Fruit fly (Drosophila melanogaster) whole organism, wandering third instar larva: ENCODE data around the gene CG8852.

Source experiments
- Abd-B ChIP-seq: fragments of >200 bp; optimal IDR thresholded peaks from 2 replicates; lab custom pipeline; 2017; ENCODE audit warnings: missing biosample characterization, missing genetic modification characterization
- CG9705 ChIP-seq: fragments of 200-800 bp; sonication (Bioruptor generic); optimal IDR thresholded peaks from 2 replicates; lab custom pipeline; 2018; ENCODE audit warnings: missing biosample characterization, mild to moderate bottlenecking, missing genetic modification characterization
- CrebA ChIP-seq: fragments of 200-800 bp; sonication (Bioruptor generic); optimal IDR thresholded peaks from 2 replicates; lab custom pipeline; 2016; ENCODE audit warnings: missing biosample characterization, mild to moderate bottlenecking, missing genetic modification characterization, borderline replicate concordance
- Dfd ChIP-seq: fragments of >200 bp; optimal IDR thresholded peaks from 2 replicates; lab custom pipeline; 2017; ENCODE audit warnings: missing biosample characterization, missing genetic modification characterization
- Dif ChIP-seq: fragments of 200-275, 200-300 bp; sonication (Bioruptor generic); optimal IDR thresholded peaks from 2 replicates; lab custom pipeline; 2018; ENCODE audit warnings: missing biosample characterization, missing genetic modification characterization; ENCODE audit not compliant: partially characterized antibody
- GATAd ChIP-seq: sonication (Bioruptor generic); optimal IDR thresholded peaks from 2 replicates; lab custom pipeline; 2016; ENCODE audit warnings: missing biosample characterization, missing genetic modification characterization
- HLH106 ChIP-seq: fragments of 200-800 bp; optimal IDR thresholded peaks from 3 replicates; lab custom pipeline; 2019; ENCODE audit warnings: missing biosample characterization, mild to moderate bottlenecking, missing genetic modification characterization, moderate library complexity
- Hnf4 ChIP-seq: fragments of 200-800 bp; sonication (Bioruptor generic); optimal IDR thresholded peaks from 2 replicates; lab custom pipeline; 2016; ENCODE audit warnings: missing biosample characterization, mild to moderate bottlenecking, missing genetic modification characterization
- Hr78 ChIP-seq: fragments of >200 bp; optimal IDR thresholded peaks from 2 replicates; lab custom pipeline; 2017; ENCODE audit warnings: missing biosample characterization, missing genetic modification characterization
- Hr83 ChIP-seq: fragments of 200-300 bp; sonication (Bioruptor generic); optimal IDR thresholded peaks from 2 replicates; lab custom pipeline; 2016; ENCODE audit warnings: missing biosample characterization, mild to moderate bottlenecking, missing genetic modification characterization, moderate library complexity; ENCODE audit not compliant: poor library complexity, severe bottlenecking
- Jra ChIP-seq: sonication (Bioruptor generic); optimal IDR thresholded peaks from 2 replicates; lab custom pipeline; 2016; ENCODE audit warnings: missing biosample characterization, missing genetic modification characterization
- Mio ChIP-seq: sonication (Bioruptor generic); optimal IDR thresholded peaks from 2 replicates; lab custom pipeline; 2016; ENCODE audit warnings: missing biosample characterization, missing genetic modification characterization
- Myc ChIP-seq: fragments of >200 bp; optimal IDR thresholded peaks from 2 replicates; lab custom pipeline; 2017
- N ChIP-seq: fragments of >200 bp; optimal IDR thresholded peaks from 2 replicates; lab custom pipeline; 2018; ENCODE audit warnings: missing biosample characterization, missing external identifiers, missing genetic modification characterization
- Rel ChIP-seq, 2 experiments: fragments of 200-800 bp; sonication (Bioruptor generic) in 1 of 2; optimal IDR thresholded peaks; 2 replicates in 1 of 2; 3 replicates in 1 of 2; lab custom pipeline; 2016 to 2019; ENCODE audit warnings: mild to moderate bottlenecking in 2 of 2, missing biosample characterization in 2 of 2, missing genetic modification characterization in 2 of 2, moderate library complexity in 1 of 2
- Sp1 ChIP-seq: fragments of 200-800 bp; sonication (Bioruptor generic); optimal IDR thresholded peaks from 3 replicates; lab custom pipeline; 2019; ENCODE audit warnings: missing biosample characterization, mild to moderate bottlenecking, missing genetic modification characterization, moderate library complexity
- Vsx2 ChIP-seq: fragments of 200-300, 225-300 bp; sonication (Bioruptor generic); optimal IDR thresholded peaks from 2 replicates; lab custom pipeline; 2018; ENCODE audit warnings: missing biosample characterization, missing genetic modification characterization; ENCODE audit not compliant: partially characterized antibody
- br ChIP-seq: fragments of 200-800 bp; sonication (Bioruptor generic); optimal IDR thresholded peaks from 2 replicates; lab custom pipeline; 2016; ENCODE audit warnings: missing biosample characterization, missing genetic modification characterization
- dl ChIP-seq, 2 experiments: fragments of 175-275, 200-275 bp in 1 of 2; fragments of 200-275 bp in 1 of 2; sonication (Bioruptor generic); optimal IDR thresholded peaks; lab custom pipeline; 2018; ENCODE audit warnings: mild to moderate bottlenecking in 2 of 2, missing biosample characterization in 2 of 2, missing genetic modification characterization in 2 of 2, moderate library complexity in 2 of 2; ENCODE audit not compliant: partially characterized antibody in 2 of 2, insufficient read depth in 1 of 2
- dmrt93B ChIP-seq: fragments of 200-800 bp; sonication (Bioruptor generic); optimal IDR thresholded peaks from 2 replicates; lab custom pipeline; 2018; ENCODE audit warnings: missing biosample characterization, mild to moderate bottlenecking, missing genetic modification characterization
- dsf ChIP-seq: sonication (Bioruptor generic); optimal IDR thresholded peaks from 2 replicates; lab custom pipeline; 2016; ENCODE audit warnings: missing biosample characterization, missing genetic modification characterization, borderline replicate concordance
- ey ChIP-seq: fragments of 200-800 bp; sonication (Bioruptor generic); optimal IDR thresholded peaks from 2 replicates; lab custom pipeline; 2016; ENCODE audit warnings: missing biosample characterization, missing genetic modification characterization
- foxo ChIP-seq, 2 experiments: fragments of 200-800 bp; sonication (Bioruptor generic); optimal IDR thresholded peaks; 2 replicates in 1 of 2; 3 replicates in 1 of 2; lab custom pipeline; 2016 to 2017; ENCODE audit warnings: missing biosample characterization in 2 of 2, missing genetic modification characterization in 2 of 2
- fru ChIP-seq: fragments of 200-800 bp; sonication (Bioruptor generic); optimal IDR thresholded peaks from 3 replicates; lab custom pipeline; 2016; ENCODE audit warnings: missing biosample characterization, mild to moderate bottlenecking, missing genetic modification characterization
- h ChIP-seq: fragments of 200-800 bp; sonication (Bioruptor generic); optimal IDR thresholded peaks from 3 replicates; lab custom pipeline; 2016; ENCODE audit warnings: missing biosample characterization, mild to moderate bottlenecking, missing genetic modification characterization
- jim ChIP-seq: fragments of 175-275, 200-325 bp; sonication (Bioruptor generic); optimal IDR thresholded peaks from 2 replicates; lab custom pipeline; 2016; ENCODE audit warnings: missing biosample characterization, mild to moderate bottlenecking, missing genetic modification characterization
- lola ChIP-seq: fragments of >200 bp; optimal IDR thresholded peaks from 2 replicates; lab custom pipeline; 2017; ENCODE audit warnings: missing biosample characterization, missing genetic modification characterization
- pan ChIP-seq: fragments of >200 bp; optimal IDR thresholded peaks from 2 replicates; lab custom pipeline; 2017
- psq ChIP-seq: fragments of 200-800 bp; sonication (Bioruptor generic); optimal IDR thresholded peaks from 3 replicates; lab custom pipeline; 2017; ENCODE audit warnings: missing biosample characterization, mild to moderate bottlenecking, missing genetic modification characterization, moderate library complexity
- rgr ChIP-seq: fragments of 200-800 bp; sonication (Bioruptor generic); optimal IDR thresholded peaks from 3 replicates; lab custom pipeline; 2016; ENCODE audit warnings: missing biosample characterization, mild to moderate bottlenecking, missing genetic modification characterization
- sage ChIP-seq: fragments of 200-800 bp; sonication (Bioruptor generic); optimal IDR thresholded peaks from 2 replicates; lab custom pipeline; 2016; ENCODE audit warnings: missing biosample characterization, mild to moderate bottlenecking, missing genetic modification characterization
- tai ChIP-seq: sonication (Bioruptor generic); optimal IDR thresholded peaks from 2 replicates; lab custom pipeline; 2016; ENCODE audit warnings: missing biosample characterization, missing genetic modification characterization
- woc ChIP-seq: sonication (Bioruptor generic); optimal IDR thresholded peaks from 2 replicates; lab custom pipeline; 2016; ENCODE audit warnings: missing biosample characterization, mild to moderate bottlenecking, missing genetic modification characterization

CG8852 gene

DNA sequence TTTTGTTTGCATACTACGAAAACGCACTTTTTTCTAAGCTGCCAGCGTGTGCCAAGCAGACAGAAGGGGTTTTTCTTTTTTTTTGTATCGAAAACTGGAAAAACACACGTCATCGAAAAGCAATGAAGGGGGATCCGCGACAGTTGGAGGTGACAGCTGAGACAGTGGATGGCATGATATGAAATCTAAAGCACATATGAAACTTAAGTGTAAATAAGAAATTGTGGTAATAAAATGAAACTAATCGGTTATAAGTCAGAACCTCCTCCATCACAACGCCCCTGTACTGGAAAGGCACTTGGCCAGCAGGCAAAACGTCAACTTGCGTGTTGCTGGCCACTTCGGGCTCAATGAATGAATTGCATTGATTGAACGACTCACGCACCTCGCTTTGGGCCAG is 41.3 kb upstream of the CG8852 start:
- TF ChIP-seq sage (no peak), rgr (GFP tag; lab: Kevin White, UChicago) (no peak), N (GFP tag; lab: Kevin White, UChicago) (no peak), dl (GFP tag; optimal IDR thresholded peaks at IDR 0.05; lab: Kevin White, UChicago; ENCODE audit: insufficient read depth in 1 of 2, partially characterized antibody in 2 of 2) (no peak), HLH106 (tag; lab: Kevin White, UChicago) (no peak), Hr83 (GFP tag; lab: Kevin White, UChicago) (no peak), br (GFP tag; lab: Kevin White, UChicago) (no peak), pan (lab: Kevin White, UChicago) (no peak), GATAd (GFP tag; lab: Kevin White, UChicago) (no peak), fru (GFP tag; lab: Kevin White, UChicago) (no peak), Sp1 (GFP tag; lab: Kevin White, UChicago) (no peak), dsf (no peak), Mio (GFP tag; lab: Kevin White, UChicago) (no peak), dmrt93B (GFP tag; lab: Kevin White, UChicago) (no peak), tai (GFP tag; lab: Kevin White, UChicago) (no peak), CG9705 (GFP tag; lab: Kevin White, UChicago) (no peak), foxo (GFP tag; optimal IDR thresholded peaks at IDR 0.05; lab: Kevin White, UChicago) (no peak), ey (GFP tag; lab: Kevin White, UChicago) (no peak)

DNA sequence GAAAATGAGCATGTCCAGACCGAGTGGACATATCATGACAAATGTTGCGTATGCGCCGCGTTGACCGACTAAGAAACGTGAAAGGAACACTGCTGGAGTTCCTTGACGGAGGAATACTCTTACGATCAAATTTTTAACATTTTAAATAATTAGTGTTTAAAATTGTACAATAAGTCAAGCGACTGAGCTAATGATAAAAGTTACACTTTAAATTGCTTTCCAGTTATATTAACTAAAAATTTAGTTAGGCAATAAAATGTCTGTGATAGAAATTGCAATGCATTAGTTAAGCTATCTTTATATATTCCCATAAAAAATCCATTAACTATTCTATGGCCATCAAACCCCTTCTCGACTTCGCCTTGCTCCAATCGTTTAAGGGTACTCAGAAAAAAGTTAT is 40.2 kb upstream of the CG8852 start:
- TF ChIP-seq ey (GFP tag; lab: Kevin White, UChicago) (no peak), dsf (no peak), woc (no peak), CrebA (GFP tag; lab: Kevin White, UChicago) (no peak), Dfd (no peak), N (GFP tag; lab: Kevin White, UChicago) (no peak), Mio (GFP tag; lab: Kevin White, UChicago) (no peak), Jra (GFP tag; lab: Kevin White, UChicago) (no peak), Sp1 (GFP tag; lab: Kevin White, UChicago) (no peak), Dif (GFP tag; lab: Kevin White, UChicago) (no peak), Rel (GFP tag; optimal IDR thresholded peaks at IDR 0.05; lab: Kevin White, UChicago) (no peak), Rel (tag; optimal IDR thresholded peaks at IDR 0.05; lab: Kevin White, UChicago) (no peak), Myc (lab: Kevin White, UChicago) (no peak), pan (lab: Kevin White, UChicago) (no peak), CG9705 (GFP tag; lab: Kevin White, UChicago) (no peak), sage (no peak), lola (GFP tag; lab: Kevin White, UChicago) (no peak), Hr83 (GFP tag; lab: Kevin White, UChicago) (no peak)

DNA sequence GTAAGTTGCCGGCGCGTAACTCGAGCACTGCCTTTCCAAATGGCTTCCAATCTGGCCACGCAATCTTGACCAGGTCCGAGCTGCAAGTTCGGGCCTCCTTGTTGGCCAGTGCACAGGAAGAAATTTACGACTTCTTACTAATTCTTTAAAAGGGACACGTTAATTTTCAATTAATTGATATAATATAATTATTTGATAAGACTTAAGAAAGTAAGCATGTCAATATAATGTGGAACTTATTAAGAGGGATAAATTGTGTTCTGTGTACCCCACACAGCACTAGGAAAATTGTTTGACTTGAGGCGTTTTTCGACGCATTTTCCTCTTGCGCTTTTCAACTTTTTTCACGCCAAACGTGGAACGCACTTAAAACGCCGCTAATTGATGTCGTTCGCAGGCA is 39.4 kb upstream of the CG8852 start:
- TF ChIP-seq sage = no peak
- no peak for TF ChIP-seq lola (GFP tag; lab: Kevin White, UChicago)
- TF ChIP-seq Sp1 (GFP tag; lab: Kevin White, UChicago) = no peak
- TF ChIP-seq CG9705 (GFP tag; lab: Kevin White, UChicago) = no peak
- TF ChIP-seq dmrt93B (GFP tag; lab: Kevin White, UChicago) = no peak
- no peak for TF ChIP-seq Abd-B (GFP tag; lab: Kevin White, UChicago)
- TF ChIP-seq Jra (GFP tag; lab: Kevin White, UChicago) = no peak
- no peak for TF ChIP-seq Hr83 (GFP tag; lab: Kevin White, UChicago)
- TF ChIP-seq Mio (GFP tag; lab: Kevin White, UChicago) = no peak
- TF ChIP-seq dl (GFP tag; optimal IDR thresholded peaks at IDR 0.05; lab: Kevin White, UChicago; ENCODE audit: insufficient read depth in 1 of 2, partially characterized antibody in 2 of 2) = no peak

DNA sequence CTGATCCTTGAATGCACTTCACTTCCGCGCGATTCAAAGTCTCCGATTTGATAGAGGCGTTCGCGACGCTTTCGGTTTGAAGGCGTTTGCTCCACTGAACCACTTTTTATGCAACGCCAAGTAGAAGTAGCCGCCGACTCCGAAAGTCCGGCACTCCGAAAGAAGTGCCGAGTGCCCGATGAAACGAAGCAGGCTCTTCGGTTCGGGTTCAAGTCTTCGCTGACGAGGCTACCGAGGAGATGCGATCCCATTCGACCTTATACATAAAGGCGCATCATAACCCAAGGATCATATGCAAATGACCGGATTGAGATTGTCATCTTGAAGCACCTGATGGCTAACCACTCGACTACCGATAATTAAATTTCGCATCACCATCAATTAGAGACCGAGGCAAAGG is 34.0 kb upstream of the CG8852 start, which contains the start of gene CG15414:
TSS of gene CG15414 (minus strand) at position 101 of the 400 bp plus-strand sequence.
- no peak for TF ChIP-seq psq (GFP tag; lab: Kevin White, UChicago)
- no peak for TF ChIP-seq Vsx2 (GFP tag; lab: Kevin White, UChicago)
- no peak for TF ChIP-seq pan (lab: Kevin White, UChicago)
- TF ChIP-seq dmrt93B (GFP tag; lab: Kevin White, UChicago) = no peak
- no peak for TF ChIP-seq Dif (GFP tag; lab: Kevin White, UChicago)
- TF ChIP-seq Mio (GFP tag; lab: Kevin White, UChicago) = no peak
- no peak for TF ChIP-seq CrebA (GFP tag; lab: Kevin White, UChicago)
- TF ChIP-seq jim = no peak
- no peak for TF ChIP-seq Hnf4 (GFP tag; lab: Kevin White, UChicago)
- TF ChIP-seq Hr83 (GFP tag; lab: Kevin White, UChicago) = no peak
- TF ChIP-seq Sp1 (GFP tag; lab: Kevin White, UChicago) = no peak
- no peak for TF ChIP-seq HLH106 (tag; lab: Kevin White, UChicago)
- no peak for TF ChIP-seq h
- no peak for TF ChIP-seq fru (GFP tag; lab: Kevin White, UChicago)
- no peak for TF ChIP-seq woc
- TF ChIP-seq tai (GFP tag; lab: Kevin White, UChicago) = no peak
- TF ChIP-seq Hr78 (GFP tag; lab: Kevin White, UChicago) = no peak
- TF ChIP-seq dsf = no peak
